Fruit fly (Drosophila melanogaster): ENCODE data around the gene PIG-F.

DNA sequence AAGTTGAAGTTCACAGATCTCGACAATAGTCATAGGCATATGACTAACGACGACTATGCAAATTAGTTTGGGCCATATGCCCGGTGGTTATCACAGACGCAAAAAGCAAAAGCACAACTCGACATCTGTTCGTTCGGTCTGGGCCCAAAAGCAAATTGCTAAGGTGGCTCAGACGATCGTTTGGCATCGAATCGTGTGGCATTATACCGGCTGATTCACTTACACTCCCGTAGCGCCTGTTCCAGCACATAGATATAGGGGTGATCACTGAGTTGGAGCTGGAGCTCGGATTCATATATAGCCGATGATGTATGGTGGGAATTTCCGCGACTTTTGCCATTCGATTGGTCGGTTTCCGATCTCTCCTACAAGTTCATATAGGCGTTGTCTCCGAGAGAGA is 46.1 kb upstream of the PIG-F start:
- TF ChIP-seq usp (GFP tag; optimal IDR thresholded peaks at IDR 0.05): no peak
- no peak for TF ChIP-seq OdsH (GFP tag; optimal IDR thresholded peaks at IDR 0.05)
- TF ChIP-seq pan (optimal IDR thresholded peaks at IDR 0.05): no peak
- TF ChIP-seq HLH106 (tag; optimal IDR thresholded peaks at IDR 0.05): no peak
- TF ChIP-seq Jra (GFP tag; optimal IDR thresholded peaks at IDR 0.05): no peak
